Worm (Caenorhabditis elegans): ENCODE data around the gene sra-9.

DNA sequence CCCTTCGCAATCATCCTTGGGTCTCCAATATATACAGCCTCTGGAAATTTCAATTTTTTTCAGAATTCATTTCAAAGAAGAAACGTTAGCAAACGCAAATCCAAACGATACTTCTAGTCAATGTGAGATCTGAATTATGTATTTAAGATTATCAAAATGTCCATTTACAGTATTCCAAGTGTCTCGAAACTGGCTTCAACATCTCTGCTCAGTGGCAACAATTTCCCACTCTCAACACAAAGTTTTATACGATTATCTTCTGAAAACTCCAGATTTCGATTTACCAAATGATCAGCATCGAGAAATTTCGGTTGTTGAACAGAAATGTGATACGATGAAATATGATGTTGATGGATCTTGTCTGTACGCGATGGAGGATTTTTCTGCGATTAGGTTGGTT lies 24.5 kb downstream of the sra-9 start:
- no peak for TF ChIP-seq unc-62 (GFP tag; optimal IDR thresholded peaks at IDR 0.05)
- TF ChIP-seq nhr-12 (tag; optimal IDR thresholded peaks at IDR 0.05) = no peak
- TF ChIP-seq snpc-4 (tag; optimal IDR thresholded peaks at IDR 0.05) = no peak
- no peak for TF ChIP-seq nhr-11 (tag; optimal IDR thresholded peaks at IDR 0.05)
- no peak for TF ChIP-seq nhr-21 (tag; optimal IDR thresholded peaks at IDR 0.05)

Data from whole organism, L2 larva.